Fruit fly (Drosophila melanogaster) whole organism, embryonic: ENCODE measurements around the gene CG4586.

ENCODE experiments used
- Asciz ChIP-seq: fragments of 200-800 bp; sonication (Bioruptor generic); optimal IDR thresholded peaks from 2 replicates; lab custom pipeline; 2017; ENCODE audit warnings: missing biosample characterization, mild to moderate bottlenecking, missing genetic modification characterization, missing genetic modification reagents
- Blimp-1 ChIP-seq: fragments of 200-800 bp; sonication (Bioruptor generic); optimal IDR thresholded peaks from 3 replicates; lab custom pipeline; 2018; ENCODE audit warnings: missing biosample characterization, missing genetic modification characterization, mild to moderate bottlenecking, moderate library complexity, missing genetic modification reagents
- CG10267 ChIP-seq: fragments of 200-800 bp; sonication (Bioruptor generic); optimal IDR thresholded peaks from 2 replicates; lab custom pipeline; 2018; ENCODE audit warnings: missing biosample characterization, mild to moderate bottlenecking, missing genetic modification characterization, moderate library complexity
- CG10321 ChIP-seq: fragments of 200-800 bp; sonication (Bioruptor generic); IDR thresholded peaks from 2 replicates; pipeline ENCODE4 v1.3.6; 2022; ENCODE audit warnings: missing biosample characterization, missing genetic modification characterization
- CG12071 ChIP-seq: fragments of 200-800 bp; sonication (Bioruptor generic); optimal IDR thresholded peaks from 3 replicates; lab custom pipeline; 2018; ENCODE audit warnings: missing biosample characterization, mild to moderate bottlenecking, missing genetic modification characterization
- CG12391 ChIP-seq: fragments of 200-800 bp; sonication (Bioruptor generic); optimal IDR thresholded peaks from 3 replicates; lab custom pipeline; 2018; ENCODE audit warnings: missing biosample characterization, mild to moderate bottlenecking, missing genetic modification characterization, moderate library complexity
- CG12659 ChIP-seq: fragments of 200-800 bp; sonication (Bioruptor generic); optimal IDR thresholded peaks from 3 replicates; lab custom pipeline; 2017; ENCODE audit warnings: mild to moderate bottlenecking, missing biosample characterization, missing genetic modification reagents, missing genetic modification characterization
- CG13424 ChIP-seq: fragments of 200-800 bp; sonication (Bioruptor generic); optimal IDR thresholded peaks from 2 replicates; lab custom pipeline; 2019; ENCODE audit warnings: missing biosample characterization, mild to moderate bottlenecking, missing genetic modification characterization, moderate library complexity
- CG13894 ChIP-seq: fragments of 200-800 bp; sonication (Bioruptor generic); optimal IDR thresholded peaks from 3 replicates; lab custom pipeline; 2018; ENCODE audit warnings: missing biosample characterization, mild to moderate bottlenecking, missing genetic modification characterization, moderate library complexity
- CG18599 ChIP-seq: fragments of 200-800 bp; sonication (Bioruptor generic); optimal IDR thresholded peaks from 3 replicates; lab custom pipeline; 2017; ENCODE audit warnings: missing biosample characterization, missing genetic modification characterization, mild to moderate bottlenecking, moderate library complexity, missing genetic modification reagents
- CG2202 ChIP-seq: fragments of 200-800 bp; sonication (Bioruptor generic); optimal IDR thresholded peaks from 2 replicates; lab custom pipeline; 2018; ENCODE audit warnings: missing biosample characterization, mild to moderate bottlenecking, missing genetic modification characterization
- CG2678 ChIP-seq: fragments of 200-800 bp; sonication (Bioruptor generic); optimal IDR thresholded peaks from 3 replicates; lab custom pipeline; 2019; ENCODE audit warnings: missing biosample characterization, mild to moderate bottlenecking, missing genetic modification characterization, moderate library complexity
- CG3163 ChIP-seq: fragments of 200-800 bp; sonication (Bioruptor generic); optimal IDR thresholded peaks from 3 replicates; lab custom pipeline; 2016; ENCODE audit warnings: missing biosample characterization, missing genetic modification characterization
- CG3281 ChIP-seq: fragments of 200-800 bp; sonication (Bioruptor generic); optimal IDR thresholded peaks from 3 replicates; lab custom pipeline; 2017; ENCODE audit warnings: missing biosample characterization, mild to moderate bottlenecking, missing genetic modification characterization
- CG6683 ChIP-seq: fragments of 200-800 bp; sonication (Bioruptor generic); optimal IDR thresholded peaks from 2 replicates; lab custom pipeline; 2017; ENCODE audit warnings: missing biosample characterization, mild to moderate bottlenecking, missing genetic modification characterization, missing genetic modification reagents
- CG7839 ChIP-seq: fragments of 200-800 bp; sonication (Bioruptor generic); optimal IDR thresholded peaks from 3 replicates; lab custom pipeline; 2018; ENCODE audit warnings: missing biosample characterization, mild to moderate bottlenecking, missing genetic modification characterization, moderate library complexity
- D ChIP-seq, 2 experiments: fragments of 200-800 bp in 1 of 2; fragments of >200 bp in 1 of 2; sonication (Bioruptor generic) in 1 of 2; optimal IDR thresholded peaks; 2 replicates in 1 of 2; 3 replicates in 1 of 2; lab custom pipeline; 2017; ENCODE audit warnings: mild to moderate bottlenecking in 1 of 2, missing biosample characterization in 1 of 2, missing genetic modification characterization in 1 of 2, missing genetic modification reagents in 1 of 2
- D19A ChIP-seq: fragments of 200-800 bp; optimal IDR thresholded peaks from 3 replicates; lab custom pipeline; 2019; ENCODE audit warnings: missing biosample characterization, mild to moderate bottlenecking, missing genetic modification characterization, moderate library complexity
- Dip3 ChIP-seq: fragments of 200-800 bp; sonication (Bioruptor generic); optimal IDR thresholded peaks from 3 replicates; lab custom pipeline; 2016; ENCODE audit warnings: missing biosample characterization, missing genetic modification characterization
- Doc3 ChIP-seq: fragments of 200-800 bp; sonication (Bioruptor generic); IDR thresholded peaks from 3 replicates; pipeline ENCODE4 v1.3.6; 2022; ENCODE audit warnings: missing biosample characterization, missing genetic modification characterization; ENCODE audit not compliant: partially characterized antibody
- Hmx ChIP-seq: fragments of 200-800 bp; sonication (Bioruptor generic); optimal IDR thresholded peaks from 2 replicates; lab custom pipeline; 2016; ENCODE audit warnings: missing biosample characterization, missing genetic modification characterization
- Hr78 ChIP-seq, 2 experiments: fragments of 200-800 bp in 1 of 2; fragments of >200 bp in 1 of 2; sonication (Bioruptor generic) in 1 of 2; optimal IDR thresholded peaks; 2 replicates each; lab custom pipeline; 2017 to 2019; ENCODE audit warnings: missing biosample characterization in 2 of 2, missing genetic modification characterization in 2 of 2, mild to moderate bottlenecking in 1 of 2, moderate library complexity in 1 of 2
- Hsf ChIP-seq: fragments of 200-800 bp; sonication (Bioruptor generic); optimal IDR thresholded peaks from 3 replicates; lab custom pipeline; 2016; ENCODE audit warnings: missing biosample characterization, missing genetic modification characterization
- MBD-R2 ChIP-seq: fragments of 200-800 bp; sonication (Bioruptor generic); IDR thresholded peaks from 2 replicates; pipeline ENCODE4 v1.3.6; 2022; ENCODE audit warnings: missing biosample characterization, missing genetic modification characterization
- Myb ChIP-seq: fragments of 200-800 bp; sonication (Bioruptor generic); optimal IDR thresholded peaks from 2 replicates; lab custom pipeline; 2016; ENCODE audit warnings: missing biosample characterization, missing genetic modification characterization
- NfI ChIP-seq: fragments of 200-800 bp; sonication (Bioruptor generic); optimal IDR thresholded peaks from 3 replicates; lab custom pipeline; 2018; ENCODE audit warnings: missing biosample characterization, mild to moderate bottlenecking, missing genetic modification characterization, moderate library complexity
- Trl ChIP-seq, 3 experiments: fragments of >200 bp in 2 of 3; fragments of 200-800 bp in 1 of 3; sonication (Bioruptor generic) in 1 of 3; optimal IDR thresholded peaks; 2 replicates in 1 of 3; 3 replicates in 2 of 3; lab custom pipeline; 2016 to 2017; ENCODE audit warnings: missing biosample characterization in 1 of 3, missing genetic modification characterization in 1 of 3
- amos ChIP-seq: fragments of 200-800 bp; sonication (Bioruptor generic); IDR thresholded peaks from 2 replicates; pipeline ENCODE4 v1.3.6; 2022; ENCODE audit warnings: missing biosample characterization, missing genetic modification characterization; ENCODE audit not compliant: partially characterized antibody
- ap ChIP-seq: fragments of 200-800 bp; sonication (Bioruptor generic); IDR thresholded peaks from 2 replicates; pipeline ENCODE4 v1.3.6; 2022; ENCODE audit warnings: missing biosample characterization, missing genetic modification characterization
- ash1 ChIP-seq: fragments of 200-800 bp; sonication (Bioruptor generic); optimal IDR thresholded peaks from 2 replicates; lab custom pipeline; 2018; ENCODE audit warnings: missing biosample characterization, mild to moderate bottlenecking, missing genetic modification characterization
- bbx ChIP-seq: fragments of 200-800 bp; sonication (Bioruptor generic); IDR thresholded peaks from 2 replicates; pipeline ENCODE4 v1.3.6; 2022; ENCODE audit warnings: missing biosample characterization, missing genetic modification characterization; ENCODE audit not compliant: partially characterized antibody
- cg ChIP-seq: fragments of 200-800 bp; sonication (Bioruptor generic); optimal IDR thresholded peaks from 3 replicates; lab custom pipeline; 2019; ENCODE audit warnings: missing biosample characterization, mild to moderate bottlenecking, missing genetic modification characterization, moderate library complexity
- chif ChIP-seq, 2 experiments: fragments of 200-800 bp; sonication (Bioruptor generic); optimal IDR thresholded peaks; 3 replicates each; lab custom pipeline; 2016; ENCODE audit warnings: missing biosample characterization in 2 of 2, missing genetic modification characterization in 2 of 2
- dimm ChIP-seq: fragments of 200-800 bp; sonication (Bioruptor generic); IDR thresholded peaks from 2 replicates; pipeline ENCODE4 v1.3.6; 2022; ENCODE audit warnings: missing biosample characterization, missing genetic modification characterization
- gcm2 ChIP-seq: fragments of 200-800 bp; sonication (Bioruptor generic); optimal IDR thresholded peaks from 2 replicates; lab custom pipeline; 2016; ENCODE audit warnings: missing biosample characterization, missing genetic modification characterization
- hb ChIP-seq: fragments of 200-800 bp; sonication (Bioruptor generic); IDR thresholded peaks from 3 replicates; pipeline ENCODE4 v1.3.6; 2022; ENCODE audit warnings: missing biosample characterization, missing genetic modification characterization; ENCODE audit not compliant: partially characterized antibody
- onecut ChIP-seq: fragments of 200-800 bp; sonication (Bioruptor generic); IDR thresholded peaks from 2 replicates; pipeline ENCODE4 v1.3.6; 2022; ENCODE audit warnings: missing biosample characterization, missing genetic modification characterization
- pan ChIP-seq, 4 experiments: fragments of >200 bp in 3 of 4; fragments of 200-800 bp in 1 of 4; sonication (Bioruptor generic) in 1 of 4; optimal IDR thresholded peaks in 3 of 4; IDR thresholded peaks in 1 of 4; 2 replicates each; pipeline versions ENCODE4 v1.3.6 to Lab custom; 2017 to 2022; ENCODE audit warnings: missing biosample characterization in 2 of 4, missing genetic modification characterization in 2 of 4, mixed read lengths in 1 of 4
- pfk ChIP-seq: fragments of 200-800 bp; sonication (Bioruptor generic); optimal IDR thresholded peaks from 2 replicates; lab custom pipeline; 2018; ENCODE audit warnings: missing biosample characterization, mild to moderate bottlenecking, missing genetic modification characterization, moderate library complexity
- pho ChIP-seq: fragments of 200-800 bp; sonication (Bioruptor generic); optimal IDR thresholded peaks from 2 replicates; lab custom pipeline; 2016; ENCODE audit warnings: missing biosample characterization, missing genetic modification characterization
- pzg ChIP-seq: fragments of 200-800 bp; sonication (Bioruptor generic); optimal IDR thresholded peaks from 3 replicates; lab custom pipeline; 2018; ENCODE audit warnings: missing biosample characterization, mild to moderate bottlenecking, missing genetic modification characterization, moderate library complexity
- rib ChIP-seq: fragments of 200-800 bp; sonication (Bioruptor generic); IDR thresholded peaks from 2 replicates; pipeline ENCODE4 v1.3.6; 2022; ENCODE audit warnings: missing biosample characterization, missing genetic modification characterization
- run ChIP-seq: fragments of 200-800 bp; sonication (Bioruptor generic); optimal IDR thresholded peaks from 3 replicates; lab custom pipeline; 2018; ENCODE audit warnings: missing biosample characterization, mild to moderate bottlenecking, missing genetic modification characterization
- scrt ChIP-seq: fragments of 200-800 bp; sonication (Bioruptor generic); optimal IDR thresholded peaks from 2 replicates; lab custom pipeline; 2018; ENCODE audit warnings: missing biosample characterization, mild to moderate bottlenecking, missing genetic modification characterization, moderate library complexity
- sisA ChIP-seq: fragments of 200-800 bp; sonication (Bioruptor generic); IDR thresholded peaks from 2 replicates; pipeline ENCODE4 v1.3.6; 2022; ENCODE audit warnings: missing biosample characterization, missing genetic modification characterization
- slbo ChIP-seq: fragments of 200-800 bp; sonication (Bioruptor generic); IDR thresholded peaks from 2 replicates; pipeline ENCODE4 v1.3.6; 2022; ENCODE audit warnings: missing biosample characterization, missing genetic modification characterization
- stwl ChIP-seq: fragments of 200-800 bp; sonication (Bioruptor generic); optimal IDR thresholded peaks from 3 replicates; lab custom pipeline; 2018; ENCODE audit warnings: missing biosample characterization, mild to moderate bottlenecking, missing genetic modification characterization, moderate library complexity

The CG4586 gene

dm6 chrX:7014931-7015428, 45.3 kb downstream of the CG4586 start (continued):
- TF ChIP-seq CG12391 (tag; lab: Kevin White, UChicago) (peak; percentile 35), onecut (GFP tag; lab: Robert Waterston, UW) (peak; percentile 60), CG7839 (peak; percentile 66), pzg (GFP tag; lab: Kevin White, UChicago) (peak; percentile 80), dimm (no peak), Trl (optimal IDR thresholded peaks at IDR 0.05; lab: Kevin White, UChicago) (no peak), Trl (GFP tag; optimal IDR thresholded peaks at IDR 0.05; lab: Kevin White, UChicago) (peak; percentile 67), MBD-R2 (GFP tag; lab: Robert Waterston, UW) (peak; percentile 46; the same call in 1 of the 2 replicates), CG3163 (peak; percentile 22), Hsf (peak; percentile 55), CG6683 (GFP tag; lab: Kevin White, UChicago) (no peak), cg (GFP tag; lab: Kevin White, UChicago) (no peak), Blimp-1 (GFP tag; lab: Kevin White, UChicago) (peak; percentile 31), CG10321 (GFP tag; lab: Robert Waterston, UW) (no peak), NfI (GFP tag; lab: Kevin White, UChicago) (peak; percentile 40), sisA (GFP tag; lab: Robert Waterston, UW) (peak; percentile 32; the same call in 1 of the 2 replicates), pfk (GFP tag; lab: Kevin White, UChicago) (no peak), bbx (GFP tag; lab: Robert Waterston, UW) (peak; percentile 49; the same call in 1 of the 2 replicates), CG12071 (GFP tag; lab: Kevin White, UChicago) (no peak), hb (GFP tag; lab: Robert Waterston, UW) (no peak), gcm2 (no peak), Asciz (peak; percentile 9), pho (GFP tag; lab: Kevin White, UChicago) (peak; percentile 6), stwl (peak; percentile 58), CG3281 (GFP tag; lab: Kevin White, UChicago) (peak; percentile 25), Hr78 (GFP tag; optimal IDR thresholded peaks at IDR 0.05; lab: Kevin White, UChicago) (no peak), D19A (tag; lab: Kevin White, UChicago) (peak; percentile 9), Myb (GFP tag; lab: Kevin White, UChicago) (peak; percentile 79), CG18599 (peak; percentile 47), Dip3 (GFP tag; lab: Kevin White, UChicago) (peak; percentile 20), rib (GFP tag; lab: Robert Waterston, UW) (peak; percentile 52; the same call in 1 of the 2 replicates), CG12659 (peak; percentile 70), CG13424 (tag; lab: Kevin White, UChicago) (peak; percentile 39), chif (GFP tag; optimal IDR thresholded peaks at IDR 0.05; lab: Kevin White, UChicago) (peak in 1 of 2 experiments; percentile 19), CG2678 (peak; percentile 62), Doc3 (GFP tag; lab: Robert Waterston, UW) (peak; percentile 42; the same call in 1 of the 3 replicates), amos (GFP tag; lab: Robert Waterston, UW) (peak; percentile 80), CG13894 (tag; lab: Kevin White, UChicago) (peak; percentile 9), CG2202 (tag; lab: Kevin White, UChicago) (no peak), slbo (peak; percentile 65), run (tag; lab: Kevin White, UChicago) (no peak), scrt (no peak), Hmx (no peak), D (optimal IDR thresholded peaks at IDR 0.05; lab: Kevin White, UChicago) (no peak), D (GFP tag; optimal IDR thresholded peaks at IDR 0.05; lab: Kevin White, UChicago) (no peak), ap (GFP tag; lab: Robert Waterston, UW) (no peak), pan (optimal IDR thresholded peaks at IDR 0.05; lab: Kevin White, UChicago) (peak in 1 of 2 experiments; percentile 3), pan (GFP tag; optimal IDR thresholded peaks at IDR 0.05 in 1 of 2, IDR thresholded peaks at IDR 0.05 in 1 of 2) (peak in 1 of 2 experiments; percentile 60), CG10267 (tag; lab: Kevin White, UChicago) (peak; percentile 41), ash1 (GFP tag; lab: Kevin White, UChicago) (no peak)
